Fruit fly (Drosophila melanogaster) whole organism, embryonic: ENCODE data around the gene CG33090.

ENCODE experiments used
- Aef1 ChIP-seq: fragments of 200-800 bp; sonication (Bioruptor generic); IDR thresholded peaks from 3 replicates; pipeline ENCODE4 v1.3.6; 2022; ENCODE audit warnings: missing biosample characterization, missing genetic modification characterization
- Atf-2 ChIP-seq: fragments of 200-800 bp; sonication (Bioruptor generic); optimal IDR thresholded peaks from 2 replicates; lab custom pipeline; 2016; ENCODE audit warnings: missing biosample characterization, missing genetic modification characterization
- Atf6 ChIP-seq: fragments of 200-800 bp; sonication (Bioruptor generic); IDR thresholded peaks from 2 replicates; pipeline ENCODE4 v1.3.6; 2022; ENCODE audit warnings: missing biosample characterization, missing genetic modification characterization
- C15 ChIP-seq: fragments of 200-800 bp; sonication (Bioruptor generic); IDR thresholded peaks from 3 replicates; pipeline ENCODE4 v1.3.6; 2022; ENCODE audit warnings: missing biosample characterization, missing genetic modification characterization
- CG10267 ChIP-seq: fragments of 200-800 bp; sonication (Bioruptor generic); optimal IDR thresholded peaks from 2 replicates; lab custom pipeline; 2018; ENCODE audit warnings: missing biosample characterization, mild to moderate bottlenecking, missing genetic modification characterization, moderate library complexity
- CG10321 ChIP-seq: fragments of 200-800 bp; sonication (Bioruptor generic); IDR thresholded peaks from 2 replicates; pipeline ENCODE4 v1.3.6; 2022; ENCODE audit warnings: missing biosample characterization, missing genetic modification characterization
- CG12219 ChIP-seq: fragments of 200-800 bp; sonication (Bioruptor generic); optimal IDR thresholded peaks from 3 replicates; lab custom pipeline; 2018; ENCODE audit warnings: missing biosample characterization, mild to moderate bottlenecking, missing genetic modification characterization
- CG12659 ChIP-seq: fragments of 200-800 bp; sonication (Bioruptor generic); optimal IDR thresholded peaks from 3 replicates; lab custom pipeline; 2017; ENCODE audit warnings: mild to moderate bottlenecking, missing biosample characterization, missing genetic modification reagents, missing genetic modification characterization
- CG14860 ChIP-seq: fragments of 200-800 bp; sonication (Bioruptor generic); IDR thresholded peaks from 3 replicates; pipeline ENCODE4 v1.3.6; 2022; ENCODE audit warnings: missing biosample characterization, missing genetic modification characterization; ENCODE audit not compliant: partially characterized antibody
- CG15011 ChIP-seq: fragments of 200-800 bp; sonication (Bioruptor generic); optimal IDR thresholded peaks from 3 replicates; lab custom pipeline; 2018; ENCODE audit warnings: missing biosample characterization, mild to moderate bottlenecking, missing genetic modification characterization
- CG15073 ChIP-seq: fragments of 200-800 bp; sonication (Bioruptor generic); optimal IDR thresholded peaks from 2 replicates; lab custom pipeline; 2016; ENCODE audit warnings: missing biosample characterization, missing genetic modification characterization
- CG15601 ChIP-seq: fragments of 200-800 bp; sonication (Bioruptor generic); optimal IDR thresholded peaks from 3 replicates; lab custom pipeline; 2019; ENCODE audit warnings: missing biosample characterization, mild to moderate bottlenecking, missing genetic modification characterization, moderate library complexity
- CG16779 ChIP-seq: fragments of 200-800 bp; sonication (Bioruptor generic); IDR thresholded peaks from 2 replicates; pipeline ENCODE4 v1.3.6; 2022; ENCODE audit warnings: missing biosample characterization, missing genetic modification characterization
- CG16815 ChIP-seq: fragments of 200-800 bp; sonication (Bioruptor generic); optimal IDR thresholded peaks from 3 replicates; lab custom pipeline; 2017; ENCODE audit warnings: missing biosample characterization, mild to moderate bottlenecking, missing genetic modification characterization
- CG17612 ChIP-seq: fragments of 200-800 bp; sonication (Bioruptor generic); IDR thresholded peaks from 2 replicates; pipeline ENCODE4 v1.3.6; 2022; ENCODE audit warnings: missing biosample characterization, missing genetic modification characterization
- CG17802 ChIP-seq: fragments of 200-800 bp; sonication (Bioruptor generic); optimal IDR thresholded peaks from 2 replicates; lab custom pipeline; 2018; ENCODE audit warnings: missing biosample characterization, mild to moderate bottlenecking, missing genetic modification characterization, moderate library complexity
- CG2116 ChIP-seq: fragments of 200-800 bp; sonication (Bioruptor generic); optimal IDR thresholded peaks from 3 replicates; lab custom pipeline; 2018; ENCODE audit warnings: missing biosample characterization, mild to moderate bottlenecking, missing genetic modification characterization
- CG2120 ChIP-seq: fragments of 200-800 bp; sonication (Bioruptor generic); optimal IDR thresholded peaks from 3 replicates; lab custom pipeline; 2016; ENCODE audit warnings: missing biosample characterization, missing genetic modification characterization
- CG2678 ChIP-seq: fragments of 200-800 bp; sonication (Bioruptor generic); optimal IDR thresholded peaks from 3 replicates; lab custom pipeline; 2019; ENCODE audit warnings: missing biosample characterization, mild to moderate bottlenecking, missing genetic modification characterization, moderate library complexity
- CG31388 ChIP-seq: fragments of 200-800 bp; sonication (Bioruptor generic); optimal IDR thresholded peaks from 2 replicates; lab custom pipeline; 2016; ENCODE audit warnings: missing biosample characterization, missing genetic modification characterization
- CG6254 ChIP-seq: fragments of 200-800 bp; sonication (Bioruptor generic); optimal IDR thresholded peaks from 3 replicates; lab custom pipeline; 2017; ENCODE audit warnings: mild to moderate bottlenecking, missing biosample characterization, missing genetic modification reagents, missing genetic modification characterization
- CG8478 ChIP-seq: fragments of >200 bp; optimal IDR thresholded peaks from 2 replicates; lab custom pipeline; 2018
- CG9817 ChIP-seq: fragments of 200-800 bp; sonication (Bioruptor generic); optimal IDR thresholded peaks from 2 replicates; lab custom pipeline; 2018; ENCODE audit warnings: missing biosample characterization, mild to moderate bottlenecking, missing genetic modification characterization, moderate library complexity
- Dll ChIP-seq: fragments of 200-800 bp; sonication (Bioruptor generic); IDR thresholded peaks from 4 replicates; pipeline ENCODE4 v1.3.6; 2022; ENCODE audit warnings: missing biosample characterization, missing genetic modification characterization; ENCODE audit not compliant: partially characterized antibody
- Fer1 ChIP-seq: fragments of 200-800 bp; sonication (Bioruptor generic); optimal IDR thresholded peaks from 2 replicates; lab custom pipeline; 2017; ENCODE audit warnings: missing biosample characterization, mild to moderate bottlenecking, missing genetic modification characterization
- GATAe ChIP-seq: fragments of 200-800 bp; sonication (Bioruptor generic); conservative IDR thresholded peaks from 2 replicates; pipeline ENCODE4 v1.3.6; 2022; ENCODE audit warnings: missing biosample characterization, missing genetic modification characterization
- Hand ChIP-seq: fragments of 200-800 bp; sonication (Bioruptor generic); optimal IDR thresholded peaks from 2 replicates; lab custom pipeline; 2017; ENCODE audit warnings: mild to moderate bottlenecking, missing biosample characterization, missing genetic modification reagents, missing genetic modification characterization
- Hr51 ChIP-seq, 2 experiments: fragments of 200-800 bp; sonication (Bioruptor generic); optimal IDR thresholded peaks; 2 replicates in 1 of 2; 3 replicates in 1 of 2; lab custom pipeline; 2016 to 2018; ENCODE audit warnings: missing biosample characterization in 2 of 2, missing genetic modification characterization in 2 of 2, mild to moderate bottlenecking in 1 of 2, moderate library complexity in 1 of 2
- Med ChIP-seq: fragments of 200-800 bp; sonication (Bioruptor generic); peaks from one replicate; lab custom pipeline; 2016; ENCODE audit warnings: missing biosample characterization, missing genetic modification characterization, mild to moderate bottlenecking, inconsistent platforms, moderate library complexity
- Neu2 ChIP-seq: fragments of 200-800 bp; sonication (Bioruptor generic); optimal IDR thresholded peaks from 3 replicates; lab custom pipeline; 2016; ENCODE audit warnings: missing biosample characterization, missing genetic modification characterization, borderline replicate concordance
- Poxn ChIP-seq: fragments of 200-800 bp; sonication (Bioruptor generic); IDR thresholded peaks from 2 replicates; pipeline ENCODE4 v1.3.6; 2022; ENCODE audit warnings: missing biosample characterization, missing genetic modification characterization
- Scr ChIP-seq: fragments of 200-800 bp; sonication (Bioruptor generic); IDR thresholded peaks from 2 replicates; pipeline ENCODE4 v1.3.6; 2022; ENCODE audit warnings: missing biosample characterization, missing genetic modification characterization; ENCODE audit not compliant: partially characterized antibody
- Ssrp ChIP-seq: fragments of 200-800 bp; sonication (Bioruptor generic); optimal IDR thresholded peaks from 2 replicates; lab custom pipeline; 2018; ENCODE audit warnings: missing biosample characterization, mild to moderate bottlenecking, missing genetic modification characterization, moderate library complexity
- Xrp1 ChIP-seq: fragments of 200-800 bp; sonication (Bioruptor generic); IDR thresholded peaks from 2 replicates; pipeline ENCODE4 v1.3.6; 2022; ENCODE audit warnings: missing biosample characterization, missing genetic modification characterization
- ara ChIP-seq: fragments of 200-800 bp; sonication (Bioruptor generic); IDR thresholded peaks from 2 replicates; pipeline ENCODE4 v1.3.6; 2022; ENCODE audit warnings: missing biosample characterization, missing genetic modification characterization
- ato ChIP-seq: fragments of 200-800 bp; sonication (Bioruptor generic); IDR thresholded peaks from 2 replicates; pipeline ENCODE4 v1.3.6; 2022; ENCODE audit warnings: missing biosample characterization, missing genetic modification characterization; ENCODE audit not compliant: partially characterized antibody
- chn ChIP-seq: fragments of 200-800 bp; sonication (Bioruptor generic); optimal IDR thresholded peaks from 2 replicates; lab custom pipeline; 2016; ENCODE audit warnings: missing biosample characterization, missing genetic modification characterization
- ci ChIP-seq: fragments of 200-800 bp; sonication (Bioruptor generic); IDR thresholded peaks from 3 replicates; pipeline ENCODE4 v1.3.6; 2022; ENCODE audit warnings: missing biosample characterization, missing genetic modification characterization
- dan ChIP-seq: fragments of 200-800 bp; sonication (Bioruptor generic); IDR thresholded peaks from 2 replicates; pipeline ENCODE4 v1.3.6; 2022; ENCODE audit warnings: missing biosample characterization, missing genetic modification characterization
- dm ChIP-seq: fragments of 200-800 bp; sonication (Bioruptor generic); optimal IDR thresholded peaks from 3 replicates; lab custom pipeline; 2016; ENCODE audit warnings: missing biosample characterization, missing genetic modification characterization
- dmrt99B ChIP-seq: fragments of 200-800 bp; sonication (Bioruptor generic); optimal IDR thresholded peaks from 2 replicates; lab custom pipeline; 2018; ENCODE audit warnings: missing biosample characterization, mild to moderate bottlenecking, missing genetic modification characterization, moderate library complexity
- esg ChIP-seq: fragments of 200-800 bp; sonication (Bioruptor generic); conservative IDR thresholded peaks from 2 replicates; pipeline ENCODE4 v1.3.6; 2022; ENCODE audit warnings: missing biosample characterization, missing genetic modification characterization
- eve ChIP-seq, 2 experiments: fragments of >200 bp; optimal IDR thresholded peaks; 2 replicates each; lab custom pipeline; 2017; ENCODE audit warnings: missing biosample characterization in 2 of 2, missing genetic modification characterization in 2 of 2
- eyg ChIP-seq: fragments of 200-800 bp; sonication (Bioruptor generic); optimal IDR thresholded peaks from 3 replicates; lab custom pipeline; 2016; ENCODE audit warnings: missing biosample characterization, missing genetic modification characterization
- hkb ChIP-seq, 2 experiments: fragments of 200-800 bp in 1 of 2; fragments of >200 bp in 1 of 2; sonication (Bioruptor generic) in 1 of 2; IDR thresholded peaks in 1 of 2; optimal IDR thresholded peaks in 1 of 2; 2 replicates each; pipeline versions ENCODE4 v1.3.6 to Lab custom; 2017 to 2022; ENCODE audit warnings: missing biosample characterization in 1 of 2, missing genetic modification characterization in 1 of 2
- lilli ChIP-seq: fragments of 200-800 bp; sonication (Bioruptor generic); optimal IDR thresholded peaks from 3 replicates; lab custom pipeline; 2016; ENCODE audit warnings: missing biosample characterization, missing genetic modification characterization
- ro ChIP-seq: fragments of 200-800 bp; sonication (Bioruptor generic); IDR thresholded peaks from 2 replicates; pipeline ENCODE4 v1.3.6; 2022; ENCODE audit warnings: missing biosample characterization, missing genetic modification characterization
- sob ChIP-seq: fragments of 200-800 bp; sonication (Bioruptor generic); IDR thresholded peaks from 2 replicates; pipeline ENCODE4 v1.3.6; 2022; ENCODE audit warnings: missing biosample characterization, missing genetic modification characterization
- ttk ChIP-seq: fragments of 200-800 bp; sonication (Bioruptor generic); IDR thresholded peaks from 2 replicates; pipeline ENCODE4 v2.1.2; 2022; ENCODE audit warnings: missing biosample characterization, missing genetic modification characterization

CG33090 gene

DNA sequence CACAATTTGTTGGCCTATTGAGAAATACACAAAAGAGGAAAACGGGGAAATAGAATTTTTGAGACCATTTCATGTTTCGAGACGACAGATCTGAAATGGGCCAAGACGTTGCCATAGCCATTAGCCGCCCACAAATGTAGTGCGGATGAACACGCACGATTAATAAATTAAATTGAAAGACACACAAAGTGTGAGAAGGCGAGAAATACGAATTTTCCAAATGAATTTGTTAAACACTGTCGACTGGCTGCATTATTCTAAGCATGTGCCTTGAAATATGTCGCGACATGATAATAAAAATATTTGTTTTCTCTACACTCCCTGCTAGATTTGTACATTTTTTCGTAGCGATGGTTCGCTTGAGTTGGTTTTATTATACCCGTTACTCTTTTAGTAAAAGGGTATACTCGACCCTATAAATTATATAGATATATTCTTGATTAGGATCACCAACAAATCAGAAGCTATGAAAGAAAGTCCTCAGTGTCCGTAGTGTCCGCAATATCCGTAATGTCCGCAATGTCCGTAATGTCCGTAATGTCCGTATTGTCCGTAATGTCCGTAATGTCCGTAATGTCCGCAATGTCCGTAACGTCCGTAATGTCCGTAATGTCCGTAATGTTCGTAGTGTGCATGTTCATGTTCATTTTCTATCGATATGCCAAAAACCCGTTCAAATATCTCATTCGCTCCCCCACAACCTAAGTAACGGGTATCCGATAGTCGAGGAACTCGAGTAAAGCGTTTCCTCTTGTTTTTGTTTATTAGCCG lies 42.7 kb downstream of the CG33090 start (continued):
- TF ChIP-seq CG9817 = no peak
- TF ChIP-seq ara (GFP tag; lab: Robert Waterston, UW) = no peak
- no peak for TF ChIP-seq CG8478 (lab: Kevin White, UChicago)
- no peak for TF ChIP-seq GATAe (GFP tag; lab: Robert Waterston, UW)
- peak; percentile 40 for TF ChIP-seq CG15011 (GFP tag; lab: Kevin White, UChicago)
- peak; percentile 52 for TF ChIP-seq lilli (GFP tag; lab: Kevin White, UChicago)
- no peak for TF ChIP-seq dan (GFP tag; lab: Robert Waterston, UW)
- TF ChIP-seq CG2678 (tag; lab: Kevin White, UChicago) = peak; percentile 72
- peak; percentile 33; the same call in 1 of the 2 replicates for TF ChIP-seq Xrp1 (GFP tag; lab: Robert Waterston, UW)
- TF ChIP-seq CG16779 (GFP tag; lab: Robert Waterston, UW) = no peak
- TF ChIP-seq Atf-2 (GFP tag; lab: Kevin White, UChicago) = no peak
- TF ChIP-seq Neu2 (GFP tag; lab: Kevin White, UChicago) = no peak
- TF ChIP-seq Atf6 (GFP tag; lab: Robert Waterston, UW) = peak; percentile 48; the same call in 1 of the 2 replicates
- no peak for TF ChIP-seq CG17612
- TF ChIP-seq ro (GFP tag; lab: Robert Waterston, UW) = no peak
- TF ChIP-seq dm (GFP tag; lab: Kevin White, UChicago) = no peak
- TF ChIP-seq Poxn (GFP tag; lab: Robert Waterston, UW) = 0 out of 2 replicates have a peak, but pooled peaks have one; percentile 25
- TF ChIP-seq CG10321 (GFP tag; lab: Robert Waterston, UW) = no peak
- peak; percentile 34; the same call in 1 of the 2 replicates for TF ChIP-seq ttk (GFP tag; lab: Robert Waterston, UW)
- TF ChIP-seq Dll = no peak
- TF ChIP-seq CG31388 = no peak
- TF ChIP-seq Scr (GFP tag; lab: Robert Waterston, UW) = no peak
- no peak for TF ChIP-seq Fer1 (GFP tag; lab: Kevin White, UChicago)
- TF ChIP-seq chn = no peak
- no peak for TF ChIP-seq CG15073 (GFP tag; lab: Kevin White, UChicago)
- TF ChIP-seq CG15601 = no peak
- peak; percentile 66 for TF ChIP-seq dmrt99B (tag; lab: Kevin White, UChicago)
- TF ChIP-seq CG12659 (GFP tag; lab: Kevin White, UChicago) = peak; percentile 31
- no peak for TF ChIP-seq CG14860 (GFP tag; lab: Robert Waterston, UW)
- no peak for TF ChIP-seq Hand
- peak; percentile 42 for TF ChIP-seq Ssrp
- 0 out of 2 replicates have a peak, but pooled peaks have one; percentile 15 for TF ChIP-seq esg (GFP tag; lab: Robert Waterston, UW)
- peak; percentile 8 for TF ChIP-seq eyg (GFP tag; lab: Kevin White, UChicago)
- TF ChIP-seq eve (GFP tag; optimal IDR thresholded peaks at IDR 0.05; lab: Kevin White, UChicago) = no peak
- TF ChIP-seq CG17802 (tag; lab: Kevin White, UChicago) = no peak
- peak; percentile 70 for TF ChIP-seq Med (GFP tag; lab: Kevin White, UChicago)
- TF ChIP-seq C15 (GFP tag; lab: Robert Waterston, UW) = no peak
- TF ChIP-seq CG6254 (GFP tag; lab: Kevin White, UChicago) = no peak
- TF ChIP-seq ci = no peak
- no peak for TF ChIP-seq CG12219
- TF ChIP-seq CG2116 (GFP tag; lab: Kevin White, UChicago) = peak; percentile 10
- TF ChIP-seq CG2120 (GFP tag; lab: Kevin White, UChicago) = peak; percentile 54
- TF ChIP-seq hkb (optimal IDR thresholded peaks at IDR 0.05; lab: Kevin White, UChicago) = no peak
- no peak for TF ChIP-seq hkb (GFP tag; IDR thresholded peaks at IDR 0.05; lab: Robert Waterston, UW)
- peak; percentile 4 for TF ChIP-seq CG10267 (tag; lab: Kevin White, UChicago)
- peak in 1 of 2 experiments; percentile 38 for TF ChIP-seq Hr51 (GFP tag; optimal IDR thresholded peaks at IDR 0.05; lab: Kevin White, UChicago)
- TF ChIP-seq sob (GFP tag; lab: Robert Waterston, UW) = peak; percentile 34; the same call in 1 of the 2 replicates
- no peak for TF ChIP-seq ato
- TF ChIP-seq CG16815 (GFP tag; lab: Kevin White, UChicago) = peak; percentile 29
- peak; percentile 29; the same call in 1 of the 3 replicates for TF ChIP-seq Aef1 (GFP tag; lab: Robert Waterston, UW)
